Worm (Caenorhabditis elegans) whole organism, L1 larva: ENCODE results near the gene meg-3.
A peak's percentile ranks its signal among the peaks of the same experiment; 100 is the strongest.

Experiments
- C16A3.4 ChIP-seq: fragments of 150-350 bp; optimal IDR thresholded peaks from 2 replicates; lab custom pipeline; 2014; ENCODE audit warnings: missing biosample characterization, missing genetic modification characterization
- C34B4.2 ChIP-seq: sonication (generic microtip); optimal IDR thresholded peaks from 2 replicates; lab custom pipeline; 2017; ENCODE audit warnings: mild to moderate bottlenecking, missing genetic modification characterization, missing compliant biosample characterization
- Y116A8C.19 ChIP-seq: sonication (generic microtip); optimal IDR thresholded peaks from 2 replicates; lab custom pipeline; 2016; ENCODE audit warnings: missing compliant biosample characterization, missing genetic modification characterization, borderline replicate concordance
- blmp-1 ChIP-seq: fragments of 150-350 bp; optimal IDR thresholded peaks from 2 replicates; lab custom pipeline; 2014; ENCODE audit warnings: missing biosample characterization, missing genetic modification characterization
- ceh-63 ChIP-seq: fragments of 200-800 bp; sonication (Bioruptor generic); optimal IDR thresholded peaks from 2 replicates; lab custom pipeline; 2018; ENCODE audit warnings: mild to moderate bottlenecking, missing genetic modification characterization, missing compliant biosample characterization
- ceh-90 ChIP-seq: sonication (generic microtip); optimal IDR thresholded peaks from 2 replicates; lab custom pipeline; 2016; ENCODE audit warnings: missing genetic modification characterization, missing compliant biosample characterization
- efl-1 ChIP-seq, 4 experiments: fragments of 150-350 bp; optimal IDR thresholded peaks in 3 of 4; peaks in 1 of 4; 1 replicate in 1 of 4; 2 replicates in 3 of 4; lab custom pipeline; 2014; ENCODE audit warnings: missing biosample characterization in 2 of 4, missing genetic modification characterization in 2 of 4, missing genetic modification reagents in 2 of 4
- efl-3 ChIP-seq: fragments of 200-800 bp; sonication (Bioruptor generic); optimal IDR thresholded peaks from 2 replicates; lab custom pipeline; 2018; ENCODE audit warnings: mild to moderate bottlenecking, missing genetic modification characterization, missing compliant biosample characterization
- egl-27 ChIP-seq, 2 experiments: fragments of 150-350 bp in 1 of 2; sonication (generic microtip); optimal IDR thresholded peaks; 3 replicates each; lab custom pipeline; 2017 to 2018; ENCODE audit warnings: missing biosample characterization in 2 of 2, missing genetic modification characterization in 2 of 2, missing genetic modification reagents in 2 of 2
- elt-2 ChIP-seq: sonication (generic microtip); optimal IDR thresholded peaks from 2 replicates; lab custom pipeline; 2016; ENCODE audit warnings: missing genetic modification characterization, mild to moderate bottlenecking, inconsistent platforms, missing compliant biosample characterization, missing genetic modification reagents
- fkh-10 ChIP-seq: sonication (generic microtip); optimal IDR thresholded peaks from 2 replicates; lab custom pipeline; 2017; ENCODE audit warnings: missing biosample characterization, missing genetic modification reagents, missing genetic modification characterization
- hpl-2 ChIP-seq: fragments of 150-350 bp; optimal IDR thresholded peaks from 2 replicates; lab custom pipeline; 2014; ENCODE audit warnings: missing biosample characterization, missing genetic modification reagents, missing genetic modification characterization
- jun-1 ChIP-seq: fragments of 150-350 bp; optimal IDR thresholded peaks from 2 replicates; lab custom pipeline; 2014; ENCODE audit warnings: missing biosample characterization, missing genetic modification reagents, missing genetic modification characterization
- lin-15B ChIP-seq: fragments of 150-350 bp; sonication (generic microtip); optimal IDR thresholded peaks from 3 replicates; lab custom pipeline; 2014; ENCODE audit warnings: missing biosample characterization, missing genetic modification characterization
- lir-3 ChIP-seq: sonication (generic microtip); optimal IDR thresholded peaks from 2 replicates; lab custom pipeline; 2016; ENCODE audit warnings: mild to moderate bottlenecking, missing genetic modification characterization, moderate library complexity, missing compliant biosample characterization; ENCODE audit not compliant: poor library complexity
- mab-9 ChIP-seq: fragments of 200-800 bp; sonication (Bioruptor generic); IDR thresholded peaks from 2 replicates; pipeline ENCODE4 v1.3.6; 2022; ENCODE audit warnings: missing genetic modification reagents, missing genetic modification characterization, missing compliant biosample characterization
- mdl-1 ChIP-seq, 2 experiments: fragments of 150-350 bp; optimal IDR thresholded peaks; 2 replicates each; lab custom pipeline; 2014 to 2017; ENCODE audit warnings: missing biosample characterization in 2 of 2, missing genetic modification characterization in 2 of 2, inconsistent platforms in 1 of 2
- nhr-20 ChIP-seq: sonication (generic microtip); optimal IDR thresholded peaks from 2 replicates; lab custom pipeline; 2016; ENCODE audit warnings: mild to moderate bottlenecking, missing genetic modification characterization, missing compliant biosample characterization
- nhr-237 ChIP-seq: fragments of 150-350 bp; optimal IDR thresholded peaks from 2 replicates; lab custom pipeline; 2014; ENCODE audit warnings: missing biosample characterization, missing genetic modification characterization
- nhr-28 ChIP-seq: fragments of 150-350 bp; optimal IDR thresholded peaks from 2 replicates; lab custom pipeline; 2014; ENCODE audit warnings: missing biosample characterization, missing genetic modification characterization
- nhr-71 ChIP-seq: sonication (generic microtip); optimal IDR thresholded peaks from 2 replicates; lab custom pipeline; 2016; ENCODE audit warnings: mild to moderate bottlenecking, missing genetic modification characterization, moderate library complexity, missing compliant biosample characterization
- nhr-76 ChIP-seq: sonication (generic microtip); optimal IDR thresholded peaks from 2 replicates; lab custom pipeline; 2017; ENCODE audit warnings: missing biosample characterization, missing genetic modification characterization
- nhr-77 ChIP-seq: fragments of 150-350 bp; optimal IDR thresholded peaks from 2 replicates; lab custom pipeline; 2014; ENCODE audit warnings: missing biosample characterization, missing genetic modification characterization
- nhr-84 ChIP-seq: sonication (generic microtip); optimal IDR thresholded peaks from 2 replicates; lab custom pipeline; 2017; ENCODE audit warnings: missing biosample characterization, missing genetic modification characterization
- nhr-85 ChIP-seq: sonication (generic microtip); peaks from one replicate; lab custom pipeline; 2016; ENCODE audit warnings: missing genetic modification characterization, inconsistent platforms, missing compliant biosample characterization
- pax-3 ChIP-seq: fragments of 200-800 bp; sonication (Bioruptor generic); optimal IDR thresholded peaks from 2 replicates; lab custom pipeline; 2018; ENCODE audit warnings: mild to moderate bottlenecking, missing genetic modification characterization, moderate library complexity, missing compliant biosample characterization
- pqm-1 ChIP-seq: sonication (generic microtip); optimal IDR thresholded peaks from 3 replicates; lab custom pipeline; 2017; ENCODE audit warnings: missing biosample characterization, missing genetic modification characterization
- skn-1 ChIP-seq: fragments of 150-350 bp; optimal IDR thresholded peaks from 2 replicates; lab custom pipeline; 2014; ENCODE audit warnings: missing biosample characterization, missing genetic modification characterization
- sptf-1 ChIP-seq: fragments of 150-350 bp; optimal IDR thresholded peaks from 2 replicates; lab custom pipeline; 2014; ENCODE audit warnings: missing biosample characterization, missing genetic modification characterization
- sup-37 ChIP-seq: fragments of 200-800 bp; sonication (Bioruptor generic); optimal IDR thresholded peaks from 2 replicates; lab custom pipeline; 2018; ENCODE audit warnings: mild to moderate bottlenecking, missing genetic modification characterization, missing compliant biosample characterization
- swsn-7 ChIP-seq: sonication (generic microtip); optimal IDR thresholded peaks from 2 replicates; lab custom pipeline; 2016; ENCODE audit warnings: missing genetic modification characterization, missing compliant biosample characterization
- tlp-1 ChIP-seq: fragments of 150-350 bp; optimal IDR thresholded peaks from 2 replicates; lab custom pipeline; 2014; ENCODE audit warnings: missing biosample characterization, missing genetic modification characterization
- vab-15 ChIP-seq: sonication (generic microtip); optimal IDR thresholded peaks from 2 replicates; lab custom pipeline; 2017; ENCODE audit warnings: missing genotype, mild to moderate bottlenecking, missing genetic modification characterization, missing compliant biosample characterization
- zag-1 ChIP-seq: fragments of 150-350 bp; optimal IDR thresholded peaks from 2 replicates; lab custom pipeline; 2014; ENCODE audit warnings: missing biosample characterization, missing genetic modification characterization
- zip-4 ChIP-seq: fragments of 200-800 bp; sonication (Bioruptor generic); optimal IDR thresholded peaks from 2 replicates; lab custom pipeline; 2018; ENCODE audit warnings: mild to moderate bottlenecking, missing genetic modification characterization, moderate library complexity, missing compliant biosample characterization

meg-3 gene

DNA sequence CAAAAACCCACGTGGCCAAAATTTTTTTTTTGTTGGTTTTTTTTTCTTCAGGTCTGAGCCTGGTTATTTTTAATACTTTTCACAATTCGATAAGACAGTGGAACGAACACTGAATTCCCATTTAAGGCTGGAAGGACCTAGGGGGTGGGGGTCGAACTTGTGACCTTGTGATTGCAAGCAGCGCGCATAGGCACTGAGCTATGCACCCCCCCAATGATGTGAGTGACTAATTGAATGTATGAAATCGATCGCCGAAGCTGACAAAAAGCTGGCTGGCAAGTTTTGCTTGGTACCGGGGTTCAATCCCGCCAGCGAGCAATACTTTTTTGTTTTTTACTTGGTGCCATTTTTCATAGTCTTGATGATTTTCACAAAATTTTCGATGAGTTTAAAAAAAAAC, 9.4 kb upstream of the meg-3 start:
- no peak for TF ChIP-seq pax-3 (tag; lab: Kevin White, UChicago)
- TF ChIP-seq tlp-1 (tag; lab: Kevin White, UChicago), result no peak
- TF ChIP-seq, all 84 proteins: peak for 0

- TF ChIP-seq ceh-63 (GFP tag; lab: Kevin White, UChicago), result no peak
- no peak for TF ChIP-seq zip-4
- TF ChIP-seq blmp-1 (tag; lab: Kevin White, UChicago), result no peak
- no peak for TF ChIP-seq hpl-2
- no peak for TF ChIP-seq efl-1 (optimal IDR thresholded peaks at IDR 0.05; lab: Kevin White, UChicago)
- TF ChIP-seq efl-1 (GFP tag; optimal IDR thresholded peaks at IDR 0.05 in 1 of 2; lab: Kevin White, UChicago), result no peak
- TF ChIP-seq egl-27 (tag; optimal IDR thresholded peaks at IDR 0.05; lab: Kevin White, UChicago), result no peak
- no peak for TF ChIP-seq lir-3
- no peak for TF ChIP-seq mdl-1 (tag; optimal IDR thresholded peaks at IDR 0.05; lab: Kevin White, UChicago)
- TF ChIP-seq swsn-7, result no peak
- no peak for TF ChIP-seq ceh-90 (tag; lab: Kevin White, UChicago)
- TF ChIP-seq C16A3.4, result no peak
- no peak for TF ChIP-seq nhr-71 (tag; lab: Kevin White, UChicago)
- no peak for TF ChIP-seq zag-1 (tag; lab: Kevin White, UChicago)
- no peak for TF ChIP-seq nhr-28 (tag; lab: Kevin White, UChicago)
- no peak for TF ChIP-seq lin-15B
- TF ChIP-seq nhr-77 (tag; lab: Kevin White, UChicago), result no peak
- no peak for TF ChIP-seq nhr-84 (tag; lab: Kevin White, UChicago)
Observed at ce11 chrX:1997934-1998333, 8.5 kb upstream of the meg-3 start, which contains the start of gene Y40A1A.3. Y40A1A.3 (minus strand) TSS chrX:1998034.

- TF ChIP-seq ceh-90 (tag; lab: Kevin White, UChicago) (no peak), nhr-20 (tag; lab: Kevin White, UChicago) (no peak), vab-15 (no peak), fkh-10 (GFP tag; lab: Kevin White, UChicago) (no peak), Y116A8C.19 (tag; lab: Kevin White, UChicago) (no peak), sptf-1 (tag; lab: Kevin White, UChicago) (no peak), efl-3 (no peak), jun-1 (tag; lab: Kevin White, UChicago) (no peak), pqm-1 (tag; lab: Kevin White, UChicago) (no peak), nhr-71 (tag; lab: Kevin White, UChicago) (no peak), nhr-76 (tag; lab: Kevin White, UChicago) (no peak), sup-37 (no peak), nhr-237 (tag; lab: Kevin White, UChicago) (no peak), C34B4.2 (no peak), tlp-1 (tag; lab: Kevin White, UChicago) (no peak), elt-2 (no peak), nhr-85 (no peak)
Observed at ce11 chrX:1990434-1990833, 1.0 kb upstream of the meg-3 start, which contains the start of gene Y40A1A.2. Y40A1A.2 (plus strand) TSS chrX:1990734.

- no peak for TF ChIP-seq mab-9 (GFP tag; lab: Robert Waterston, UW)
- peak; percentile 2 for TF ChIP-seq skn-1 (tag; lab: Kevin White, UChicago)
Observed at ce11 chrX:1984831-1985230, 4.6 kb downstream of the meg-3 start.

- TF ChIP-seq Y116A8C.19 (tag; lab: Kevin White, UChicago) (no peak), efl-1 (optimal IDR thresholded peaks at IDR 0.05; lab: Kevin White, UChicago) (no peak), efl-1 (GFP tag; optimal IDR thresholded peaks at IDR 0.05 in 1 of 2; lab: Kevin White, UChicago) (peak in 1 of 2 experiments; percentile 69)
Observed at ce11 chrX:1981654-1982053, 7.8 kb downstream of the meg-3 start.
